Worm (Caenorhabditis elegans): ENCODE results near the gene T12D8.10.

DNA sequence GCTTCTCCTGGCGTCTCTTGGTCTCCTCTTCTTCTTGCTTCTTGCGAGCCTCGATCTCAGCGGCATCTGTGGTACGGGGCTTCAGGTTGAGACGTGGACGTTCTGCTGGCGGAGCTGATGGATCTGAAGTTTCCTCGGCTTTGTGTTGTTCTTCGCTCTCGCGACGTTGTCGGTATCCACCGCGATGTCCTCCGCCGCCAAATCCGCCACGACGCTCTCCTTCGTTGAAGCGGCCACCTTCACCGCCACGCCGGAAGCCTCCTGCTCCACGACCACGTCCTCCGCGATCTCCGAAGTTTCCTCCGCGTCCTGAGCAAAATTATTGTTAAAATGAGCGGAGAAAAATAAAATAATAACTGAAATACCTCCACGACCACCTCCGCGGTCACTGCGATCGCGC, 649 bp upstream of the T12D8.10 start:
- TF ChIP-seq unc-3 (GFP tag; conservative IDR thresholded peaks at IDR 0.05): no peak
- TF ChIP-seq unc-3 (tag; optimal IDR thresholded peaks at IDR 0.05): no peak
- TF ChIP-seq nfya-1 (tag; optimal IDR thresholded peaks at IDR 0.05): no peak
- no peak for TF ChIP-seq nhr-11 (tag; optimal IDR thresholded peaks at IDR 0.05)
- TF ChIP-seq sdc-2 (tag; optimal IDR thresholded peaks at IDR 0.05): no peak
- TF ChIP-seq ref-2 (tag; optimal IDR thresholded peaks at IDR 0.05): no peak
- no peak for TF ChIP-seq ceh-19 (GFP tag; optimal IDR thresholded peaks at IDR 0.05)

Measured in whole organism, late embryonic.